Worm (Caenorhabditis elegans) whole organism, late embryonic: ENCODE measurements around the gene T07F10.3.

ENCODE experiments used
- K02D7.2 ChIP-seq: sonication (generic microtip); optimal IDR thresholded peaks from 2 replicates; lab custom pipeline; 2017; ENCODE audit warnings: mild to moderate bottlenecking, missing genetic modification characterization, missing compliant biosample characterization
- T23F11.4 ChIP-seq: fragments of 200-800 bp; sonication (Bioruptor generic); optimal IDR thresholded peaks from 2 replicates; lab custom pipeline; 2018; ENCODE audit warnings: mild to moderate bottlenecking, missing genetic modification characterization, missing compliant biosample characterization
- ceh-2 ChIP-seq: sonication (generic microtip); optimal IDR thresholded peaks from 2 replicates; lab custom pipeline; 2016; ENCODE audit warnings: missing genotype, missing genetic modification characterization, missing compliant biosample characterization
- dmd-4 ChIP-seq: sonication (generic microtip); optimal IDR thresholded peaks from 2 replicates; lab custom pipeline; 2016; ENCODE audit warnings: borderline replicate concordance, missing genetic modification characterization, missing compliant biosample characterization
- elt-4 ChIP-seq: sonication (generic microtip); optimal IDR thresholded peaks from 2 replicates; lab custom pipeline; 2016; ENCODE audit warnings: missing genetic modification characterization, missing compliant biosample characterization
- fkh-10 ChIP-seq: fragments of 150-350 bp; optimal IDR thresholded peaks from 2 replicates; lab custom pipeline; 2014; ENCODE audit warnings: missing biosample characterization, missing genetic modification reagents, missing genetic modification characterization
- lim-6 ChIP-seq: sonication (generic microtip); optimal IDR thresholded peaks from 2 replicates; lab custom pipeline; 2016; ENCODE audit warnings: missing genetic modification characterization, missing compliant biosample characterization
- nfya-1 ChIP-seq: sonication (generic microtip); optimal IDR thresholded peaks from 2 replicates; lab custom pipeline; 2017; ENCODE audit warnings: missing genetic modification characterization, mild to moderate bottlenecking, missing compliant biosample characterization, antibody characterized with exemption, moderate library complexity
- pha-2 ChIP-seq: sonication (generic microtip); optimal IDR thresholded peaks from 2 replicates; lab custom pipeline; 2017; ENCODE audit warnings: mild to moderate bottlenecking, missing genetic modification characterization, missing compliant biosample characterization
- sox-4 ChIP-seq: sonication (generic microtip); optimal IDR thresholded peaks from 2 replicates; lab custom pipeline; 2017; ENCODE audit warnings: mild to moderate bottlenecking, missing genetic modification characterization, inconsistent platforms, missing compliant biosample characterization
- ttx-3 ChIP-seq: sonication (generic microtip); optimal IDR thresholded peaks from 2 replicates; lab custom pipeline; 2016; ENCODE audit warnings: missing genetic modification reagents, missing genetic modification characterization, missing compliant biosample characterization

ce11 chrV:12870740-12871139 lies 895 bp upstream of the T07F10.3 start:
- TF ChIP-seq fkh-10 (GFP tag; lab: Kevin White, UChicago) (no peak), K02D7.2 (tag; lab: Kevin White, UChicago) (no peak), elt-4 (no peak), ceh-2 (tag; lab: Kevin White, UChicago) (no peak), T23F11.4 (GFP tag; lab: Kevin White, UChicago) (no peak), nfya-1 (no peak), lim-6 (tag; lab: Kevin White, UChicago) (no peak), ttx-3 (tag; lab: Kevin White, UChicago) (no peak), dmd-4 (tag; lab: Kevin White, UChicago) (no peak), sox-4 (tag; lab: Kevin White, UChicago) (no peak), pha-2 (tag; lab: Kevin White, UChicago) (no peak)
